Worm (Caenorhabditis elegans) whole organism, L3 larva: ENCODE measurements around the gene srlf-4.

Source experiments
- fos-1 ChIP-seq: fragments of 150-350 bp; optimal IDR thresholded peaks from 2 replicates; lab custom pipeline; 2014; ENCODE audit warnings: missing biosample characterization, missing genetic modification characterization
- jun-1 ChIP-seq: fragments of 150-350 bp; optimal IDR thresholded peaks from 2 replicates; lab custom pipeline; 2014; ENCODE audit warnings: missing biosample characterization, missing genetic modification reagents, missing genetic modification characterization
- nhr-67 ChIP-seq: fragments of 150-350 bp; optimal IDR thresholded peaks from 2 replicates; lab custom pipeline; 2014; ENCODE audit warnings: missing biosample characterization, missing genetic modification characterization
- pqm-1 ChIP-seq: fragments of 150-350 bp; optimal IDR thresholded peaks from 2 replicates; lab custom pipeline; 2017; ENCODE audit warnings: missing biosample characterization, missing genetic modification characterization, inconsistent platforms

- TF ChIP-seq nhr-67 (tag; lab: Kevin White, UChicago), result no peak
- TF ChIP-seq pqm-1, result no peak
- TF ChIP-seq jun-1 (tag; lab: Kevin White, UChicago), result no peak
- TF ChIP-seq fos-1, result no peak
These were observed 24.0 kb downstream of the srlf-4 start, which contains the start of gene K08D8.10 for ce11 chrIV:12900267-12900666.
